Fruit fly (Drosophila melanogaster) whole organism, embryonic: ENCODE measurements around the gene Twdlalpha.

ENCODE experiments used
- CG17612 ChIP-seq: fragments of 200-800 bp; sonication (Bioruptor generic); IDR thresholded peaks from 2 replicates; pipeline ENCODE4 v1.3.6; 2022; ENCODE audit warnings: missing biosample characterization, missing genetic modification characterization
- CG7928 ChIP-seq: fragments of 200-800 bp; sonication (Bioruptor generic); optimal IDR thresholded peaks from 2 replicates; lab custom pipeline; 2017; ENCODE audit warnings: missing biosample characterization, mild to moderate bottlenecking, missing genetic modification characterization
- Eip74EF ChIP-seq, 2 experiments: fragments of 200-800 bp in 1 of 2; fragments of >200 bp in 1 of 2; sonication (Bioruptor generic) in 1 of 2; optimal IDR thresholded peaks; 2 replicates each; lab custom pipeline; 2017 to 2019; ENCODE audit warnings: missing biosample characterization in 2 of 2, missing genetic modification characterization in 2 of 2, mild to moderate bottlenecking in 1 of 2, moderate library complexity in 1 of 2
- az2 ChIP-seq: fragments of 200-800 bp; sonication (Bioruptor generic); optimal IDR thresholded peaks from 3 replicates; lab custom pipeline; 2016; ENCODE audit warnings: missing biosample characterization, missing genetic modification characterization
- bbx ChIP-seq: fragments of 200-800 bp; sonication (Bioruptor generic); IDR thresholded peaks from 2 replicates; pipeline ENCODE4 v1.3.6; 2022; ENCODE audit warnings: missing biosample characterization, missing genetic modification characterization; ENCODE audit not compliant: partially characterized antibody
- hb ChIP-seq: fragments of 200-800 bp; sonication (Bioruptor generic); IDR thresholded peaks from 3 replicates; pipeline ENCODE4 v1.3.6; 2022; ENCODE audit warnings: missing biosample characterization, missing genetic modification characterization; ENCODE audit not compliant: partially characterized antibody
- jigr1 ChIP-seq: fragments of 200-800 bp; sonication (Bioruptor generic); IDR thresholded peaks from 3 replicates; pipeline ENCODE4 v1.3.6; 2022; ENCODE audit warnings: missing biosample characterization, missing genetic modification characterization
- lilli ChIP-seq: fragments of 200-800 bp; sonication (Bioruptor generic); optimal IDR thresholded peaks from 3 replicates; lab custom pipeline; 2016; ENCODE audit warnings: missing biosample characterization, missing genetic modification characterization
- maf-S ChIP-seq: fragments of 200-800 bp; sonication (Bioruptor generic); optimal IDR thresholded peaks from 2 replicates; lab custom pipeline; 2016; ENCODE audit warnings: missing biosample characterization, missing genetic modification characterization
- mirr ChIP-seq: fragments of 200-800 bp; sonication (Bioruptor generic); optimal IDR thresholded peaks from 3 replicates; lab custom pipeline; 2018; ENCODE audit warnings: missing biosample characterization, mild to moderate bottlenecking, missing genetic modification characterization
- phol ChIP-seq: fragments of 200-800 bp; sonication (Bioruptor generic); optimal IDR thresholded peaks from 3 replicates; lab custom pipeline; 2018; ENCODE audit warnings: missing biosample characterization, mild to moderate bottlenecking, missing genetic modification characterization, moderate library complexity
- pnt ChIP-seq: fragments of 200-800 bp; sonication (Bioruptor generic); optimal IDR thresholded peaks from 3 replicates; lab custom pipeline; 2016; ENCODE audit warnings: missing biosample characterization, missing genetic modification characterization
- repo ChIP-seq: fragments of 200-800 bp; sonication (Bioruptor generic); optimal IDR thresholded peaks from 2 replicates; lab custom pipeline; 2016; ENCODE audit warnings: missing biosample characterization, missing genetic modification characterization
- run ChIP-seq: fragments of 200-800 bp; sonication (Bioruptor generic); optimal IDR thresholded peaks from 3 replicates; lab custom pipeline; 2018; ENCODE audit warnings: missing biosample characterization, mild to moderate bottlenecking, missing genetic modification characterization

dm6 chrX:16746824-16747223, 4.2 kb downstream of the Twdlalpha start:
- TF ChIP-seq az2 (no peak), lilli (GFP tag; lab: Kevin White, UChicago) (no peak), maf-S (GFP tag; lab: Kevin White, UChicago) (no peak), pnt (GFP tag; lab: Kevin White, UChicago) (no peak), Eip74EF (GFP tag; optimal IDR thresholded peaks at IDR 0.05; lab: Kevin White, UChicago) (no peak), repo (GFP tag; lab: Kevin White, UChicago) (no peak), CG17612 (GFP tag; lab: Robert Waterston, UW) (no peak), hb (no peak), jigr1 (GFP tag; lab: Robert Waterston, UW) (no peak), bbx (GFP tag; lab: Robert Waterston, UW) (no peak), CG7928 (GFP tag; lab: Kevin White, UChicago) (no peak), run (no peak), mirr (GFP tag; lab: Kevin White, UChicago) (no peak), phol (tag; lab: Kevin White, UChicago) (no peak)
